Worm (Caenorhabditis elegans) whole organism, L2 larva: Measurements from ENCODE around the gene elt-1.

Source experiments
- C34F6.9 ChIP-seq: fragments of 150-350 bp; optimal IDR thresholded peaks from 2 replicates; lab custom pipeline; 2014; ENCODE audit warnings: missing biosample characterization, missing genetic modification characterization
- F13H6.1 ChIP-seq: sonication (generic microtip); optimal IDR thresholded peaks from 2 replicates; lab custom pipeline; 2016; ENCODE audit warnings: missing genetic modification characterization, missing compliant biosample characterization
- R02D3.7 ChIP-seq: fragments of 150-350 bp; optimal IDR thresholded peaks from 2 replicates; lab custom pipeline; 2014; ENCODE audit warnings: missing biosample characterization, missing genetic modification characterization
- Y55F3AM.14 ChIP-seq: fragments of 200-800 bp; sonication (Bioruptor generic); optimal IDR thresholded peaks from 2 replicates; lab custom pipeline; 2018; ENCODE audit warnings: mild to moderate bottlenecking, missing genetic modification characterization, missing compliant biosample characterization
- ZK546.5 ChIP-seq: sonication (generic microtip); optimal IDR thresholded peaks from 2 replicates; lab custom pipeline; 2017; ENCODE audit warnings: missing biosample characterization, missing genetic modification characterization
- aly-2 ChIP-seq: fragments of 150-350 bp; optimal IDR thresholded peaks from 2 replicates; lab custom pipeline; 2014; ENCODE audit warnings: missing biosample characterization, missing genetic modification characterization
- blmp-1 ChIP-seq: sonication (generic microtip); optimal IDR thresholded peaks from 2 replicates; lab custom pipeline; 2017; ENCODE audit warnings: missing genetic modification characterization, mild to moderate bottlenecking, missing compliant biosample characterization, antibody characterized with exemption, moderate library complexity; ENCODE audit not compliant: insufficient read depth
- ceh-16 ChIP-seq: fragments of 150-350 bp; optimal IDR thresholded peaks from 2 replicates; lab custom pipeline; 2014; ENCODE audit warnings: missing biosample characterization, missing genetic modification characterization
- ceh-82 ChIP-seq: fragments of 150-350 bp; optimal IDR thresholded peaks from 2 replicates; lab custom pipeline; 2014; ENCODE audit warnings: missing biosample characterization, missing genetic modification characterization
- crh-2 ChIP-seq: sonication (generic microtip); optimal IDR thresholded peaks from 2 replicates; lab custom pipeline; 2017; ENCODE audit warnings: missing biosample characterization, missing genetic modification characterization
- dmd-4 ChIP-seq: sonication (generic microtip); optimal IDR thresholded peaks from 2 replicates; lab custom pipeline; 2017; ENCODE audit warnings: missing biosample characterization, missing genetic modification characterization
- egl-27 ChIP-seq: sonication (generic microtip); optimal IDR thresholded peaks from 3 replicates; lab custom pipeline; 2017; ENCODE audit warnings: missing biosample characterization, missing genetic modification reagents, missing genetic modification characterization
- elt-1 ChIP-seq: fragments of 150-350 bp; optimal IDR thresholded peaks from 2 replicates; lab custom pipeline; 2014; ENCODE audit warnings: missing biosample characterization, missing genetic modification characterization
- elt-3 ChIP-seq: sonication (generic microtip); optimal IDR thresholded peaks from 2 replicates; lab custom pipeline; 2017; ENCODE audit warnings: missing biosample characterization, missing genetic modification characterization
- fos-1 ChIP-seq: fragments of 150-350 bp; optimal IDR thresholded peaks from 2 replicates; lab custom pipeline; 2014; ENCODE audit warnings: missing biosample characterization, missing genetic modification characterization
- gmeb-1 ChIP-seq: fragments of 150-350 bp; optimal IDR thresholded peaks from 2 replicates; lab custom pipeline; 2014; ENCODE audit warnings: missing biosample characterization, missing genetic modification characterization
- lin-11 ChIP-seq: fragments of 150-350 bp; sonication (generic microtip); optimal IDR thresholded peaks from 2 replicates; lab custom pipeline; 2014; ENCODE audit warnings: missing biosample characterization, missing genetic modification characterization, inconsistent platforms, mixed read lengths
- lin-13 ChIP-seq: fragments of 150-350 bp; optimal IDR thresholded peaks from 2 replicates; lab custom pipeline; 2014; ENCODE audit warnings: missing biosample characterization, missing genetic modification reagents, missing genetic modification characterization
- lsy-2 ChIP-seq, 2 experiments: fragments of 150-350 bp in 1 of 2; sonication (generic microtip) in 1 of 2; optimal IDR thresholded peaks; 2 replicates each; lab custom pipeline; 2014 to 2017; ENCODE audit warnings: missing biosample characterization in 2 of 2, missing genetic modification characterization in 2 of 2
- mab-5 ChIP-seq: fragments of 150-350 bp; optimal IDR thresholded peaks from 2 replicates; lab custom pipeline; 2014; ENCODE audit warnings: missing biosample characterization, missing genetic modification characterization
- mdl-1 ChIP-seq, 2 experiments: fragments of 150-350 bp in 1 of 2; sonication (generic microtip) in 1 of 2; optimal IDR thresholded peaks; 2 replicates each; lab custom pipeline; 2017; ENCODE audit warnings: missing biosample characterization in 2 of 2, missing genetic modification characterization in 2 of 2
- nhr-10 ChIP-seq: sonication (generic microtip); optimal IDR thresholded peaks from 2 replicates; lab custom pipeline; 2017; ENCODE audit warnings: missing biosample characterization, missing genetic modification characterization
- nhr-11 ChIP-seq: fragments of 150-350 bp; optimal IDR thresholded peaks from 2 replicates; lab custom pipeline; 2014; ENCODE audit warnings: missing biosample characterization, missing genetic modification characterization
- nhr-12 ChIP-seq: fragments of 150-350 bp; optimal IDR thresholded peaks from 2 replicates; lab custom pipeline; 2014; ENCODE audit warnings: missing biosample characterization, missing genetic modification characterization
- nhr-129 ChIP-seq: fragments of 150-350 bp; optimal IDR thresholded peaks from 2 replicates; lab custom pipeline; 2014; ENCODE audit warnings: missing biosample characterization, missing genetic modification characterization
- nhr-21 ChIP-seq: fragments of 150-350 bp; optimal IDR thresholded peaks from 2 replicates; lab custom pipeline; 2014; ENCODE audit warnings: missing biosample characterization, missing genetic modification characterization
- nhr-23 ChIP-seq: fragments of 150-350 bp; optimal IDR thresholded peaks from 2 replicates; lab custom pipeline; 2014; ENCODE audit warnings: missing biosample characterization, missing genetic modification reagents, missing genetic modification characterization
- nhr-237 ChIP-seq: fragments of 150-350 bp; optimal IDR thresholded peaks from 2 replicates; lab custom pipeline; 2014; ENCODE audit warnings: missing biosample characterization, missing genetic modification characterization
- nhr-25 ChIP-seq: fragments of 150-350 bp; sonication (generic microtip); optimal IDR thresholded peaks from 3 replicates; lab custom pipeline; 2014; ENCODE audit warnings: missing biosample characterization, missing genetic modification characterization
- nhr-6 ChIP-seq: fragments of 150-350 bp; optimal IDR thresholded peaks from 2 replicates; lab custom pipeline; 2014; ENCODE audit warnings: missing biosample characterization, missing genetic modification characterization
- nhr-77 ChIP-seq: fragments of 150-350 bp; optimal IDR thresholded peaks from 2 replicates; lab custom pipeline; 2014; ENCODE audit warnings: missing biosample characterization, missing genetic modification characterization
- peb-1 ChIP-seq: fragments of 150-350 bp; optimal IDR thresholded peaks from 2 replicates; lab custom pipeline; 2014; ENCODE audit warnings: missing biosample characterization, missing genetic modification characterization
- sem-4 ChIP-seq: fragments of 150-350 bp; optimal IDR thresholded peaks from 2 replicates; lab custom pipeline; 2014; ENCODE audit warnings: missing biosample characterization, missing genetic modification reagents, missing genetic modification characterization
- skn-1 ChIP-seq: sonication (generic microtip); optimal IDR thresholded peaks from 2 replicates; lab custom pipeline; 2017; ENCODE audit warnings: missing biosample characterization, missing genetic modification characterization
- sma-3 ChIP-seq: sonication (generic microtip); optimal IDR thresholded peaks from 2 replicates; lab custom pipeline; 2016; ENCODE audit warnings: missing genetic modification reagents, missing genetic modification characterization, missing compliant biosample characterization
- snpc-4 ChIP-seq: fragments of 150-350 bp; optimal IDR thresholded peaks from 2 replicates; lab custom pipeline; 2014; ENCODE audit warnings: missing biosample characterization, missing genetic modification characterization
- unc-39 ChIP-seq: fragments of 150-350 bp; optimal IDR thresholded peaks from 2 replicates; lab custom pipeline; 2014; ENCODE audit warnings: missing biosample characterization, missing genetic modification characterization
- unc-55 ChIP-seq: fragments of 150-350 bp; sonication (generic microtip); optimal IDR thresholded peaks from 3 replicates; lab custom pipeline; 2014; ENCODE audit warnings: missing biosample characterization, missing genetic modification reagents, missing genetic modification characterization
- unc-62 ChIP-seq: fragments of 150-350 bp; optimal IDR thresholded peaks from 2 replicates; lab custom pipeline; 2014; ENCODE audit warnings: missing biosample characterization, missing genetic modification reagents, missing genetic modification characterization
- zag-1 ChIP-seq: fragments of 150-350 bp; optimal IDR thresholded peaks from 2 replicates; lab custom pipeline; 2014; ENCODE audit warnings: missing biosample characterization, missing genetic modification characterization
- ztf-1 ChIP-seq: fragments of 200-800 bp; sonication (Bioruptor generic); conservative IDR thresholded peaks from 2 replicates; pipeline ENCODE4 v1.3.6; 2022; ENCODE audit warnings: missing genetic modification characterization, missing compliant biosample characterization
- ztf-11 ChIP-seq: sonication (generic microtip); optimal IDR thresholded peaks from 2 replicates; lab custom pipeline; 2017; ENCODE audit warnings: missing biosample characterization, missing genetic modification characterization
- ztf-4 ChIP-seq: fragments of 150-350 bp; optimal IDR thresholded peaks from 2 replicates; lab custom pipeline; 2014; ENCODE audit warnings: missing biosample characterization, missing genetic modification characterization

Gene elt-1

DNA sequence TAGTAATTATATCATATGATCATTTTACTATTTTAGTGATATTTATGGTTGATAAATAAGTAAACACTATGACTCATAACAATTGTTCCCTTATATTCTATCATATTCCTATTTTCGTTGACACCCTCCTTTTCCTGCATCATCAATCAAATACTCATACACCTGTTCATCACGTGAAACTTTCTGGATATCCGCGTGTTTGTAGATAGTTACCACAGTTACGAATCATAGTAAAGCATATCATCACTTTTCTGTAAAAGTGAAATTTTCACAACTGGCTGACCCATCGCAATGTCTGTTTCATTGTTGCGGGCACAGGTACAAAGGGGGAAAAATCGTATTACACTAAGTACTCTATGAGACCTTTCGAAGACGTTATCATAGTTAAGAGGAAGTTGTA, 19.1 kb downstream of the elt-1 start:
- no peak for TF ChIP-seq nhr-12
- TF ChIP-seq blmp-1 (tag; lab: Kevin White, UChicago), result peak; percentile 54
- TF ChIP-seq mdl-1 (tag; optimal IDR thresholded peaks at IDR 0.05; lab: Kevin White, UChicago), result no peak
- TF ChIP-seq nhr-6, result no peak
- no peak for TF ChIP-seq peb-1
- no peak for TF ChIP-seq sem-4 (tag; lab: Kevin White, UChicago)
- TF ChIP-seq sma-3 (GFP tag; lab: Kevin White, UChicago), result peak; percentile 62
- TF ChIP-seq crh-2 (tag; lab: Kevin White, UChicago), result no peak
- no peak for TF ChIP-seq snpc-4 (tag; lab: Kevin White, UChicago)
- no peak for TF ChIP-seq lin-13 (GFP tag; lab: Kevin White, UChicago)
- no peak for TF ChIP-seq aly-2 (tag; lab: Kevin White, UChicago)

DNA sequence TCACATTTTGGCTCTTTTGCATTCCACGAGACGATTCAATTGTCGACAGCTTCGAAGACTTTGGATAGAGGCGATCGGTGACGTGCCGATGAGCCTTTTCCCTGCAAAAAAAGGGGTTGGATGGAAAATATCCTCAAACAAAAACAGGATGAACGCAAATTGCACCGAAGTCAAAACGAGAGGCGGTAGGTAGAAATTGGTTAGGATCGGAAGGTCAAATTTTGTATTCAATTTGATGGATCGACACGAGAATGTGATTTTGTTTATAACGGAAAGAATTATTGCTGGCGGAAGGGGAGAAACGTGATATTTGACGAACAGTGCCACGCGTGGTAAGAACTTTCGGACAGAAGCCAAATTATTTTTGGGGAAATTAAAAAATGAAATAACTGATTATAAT, 20.1 kb downstream of the elt-1 start, which contains the start of gene mca-1:
mca-1 (minus strand) TSS at position 101 of the 400 bp plus-strand sequence.
- TF ChIP-seq R02D3.7 (tag; lab: Kevin White, UChicago) (no peak), blmp-1 (tag; lab: Kevin White, UChicago) (no peak), fos-1 (tag; lab: Kevin White, UChicago) (no peak), nhr-12 (no peak), mdl-1 (tag; optimal IDR thresholded peaks at IDR 0.05; lab: Kevin White, UChicago) (no peak), snpc-4 (tag; lab: Kevin White, UChicago) (no peak), unc-55 (no peak), mab-5 (tag; lab: Kevin White, UChicago) (no peak), sem-4 (tag; lab: Kevin White, UChicago) (no peak), skn-1 (tag; lab: Kevin White, UChicago) (no peak), nhr-23 (no peak), ztf-1 (GFP tag; lab: Robert Waterston, UW) (no peak), unc-62 (GFP tag; lab: Kevin White, UChicago) (no peak)

DNA sequence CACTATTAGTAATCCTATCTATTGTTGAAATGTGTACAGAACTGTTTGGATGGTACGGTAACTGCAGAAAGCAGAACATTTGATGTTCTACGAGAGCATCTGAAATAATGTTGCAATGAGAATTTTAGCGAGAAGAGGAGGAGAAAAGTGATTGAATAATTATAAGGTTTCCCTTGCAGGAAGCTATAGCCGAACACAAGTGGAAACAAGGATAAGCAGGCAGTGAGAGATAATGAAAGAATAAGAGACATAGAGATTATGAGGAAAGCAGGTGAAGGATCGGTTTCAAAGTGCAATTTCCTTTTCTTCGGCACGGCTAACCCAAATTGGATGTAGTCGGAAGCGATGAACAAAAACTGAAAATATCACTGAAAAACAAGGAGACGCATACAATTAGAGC, 27.1 kb downstream of the elt-1 start, which contains the start of gene del-2:
del-2 (minus strand) TSS at position 101 of the 400 bp plus-strand sequence.
- TF ChIP-seq egl-27 (tag; lab: Kevin White, UChicago) (no peak), zag-1 (tag; lab: Kevin White, UChicago) (no peak), ceh-16 (no peak), unc-39 (tag; lab: Kevin White, UChicago) (no peak), elt-3 (no peak), F13H6.1 (tag; lab: Kevin White, UChicago) (no peak), ceh-82 (no peak)

DNA sequence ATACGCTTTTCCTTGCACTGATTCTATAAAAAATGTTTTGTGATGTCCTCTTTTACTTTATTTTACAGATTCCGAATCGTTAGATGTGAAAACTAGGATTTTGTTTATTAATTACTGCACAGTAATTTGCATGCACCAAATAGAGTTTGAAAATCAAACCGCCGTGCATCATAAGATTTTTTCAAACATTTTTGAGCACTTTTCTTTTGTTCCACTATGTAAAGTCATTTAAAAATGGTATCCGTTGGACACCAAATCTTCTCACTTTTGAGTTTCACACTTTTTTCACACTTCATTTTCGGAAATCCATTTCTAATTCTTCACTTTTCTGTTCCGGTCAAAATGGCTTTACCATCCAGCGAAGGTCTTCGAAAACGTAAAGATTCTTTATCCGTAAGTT, 28.4 kb downstream of the elt-1 start, which contains the start of gene degl-2:
degl-2 (plus strand) TSS at position 301 of the 400 bp plus-strand sequence.
- TF ChIP-seq nhr-21 (tag; lab: Kevin White, UChicago), result no peak
- no peak for TF ChIP-seq gmeb-1 (tag; lab: Kevin White, UChicago)
- no peak for TF ChIP-seq ztf-4 (tag; lab: Kevin White, UChicago)
- TF ChIP-seq aly-2 (tag; lab: Kevin White, UChicago), result no peak
- TF ChIP-seq nhr-23, result no peak
- TF ChIP-seq nhr-237 (tag; lab: Kevin White, UChicago), result no peak
- no peak for TF ChIP-seq dmd-4
- TF ChIP-seq ceh-16, result no peak
- TF ChIP-seq ZK546.5 (tag; lab: Kevin White, UChicago), result no peak
- TF ChIP-seq unc-62 (GFP tag; lab: Kevin White, UChicago), result no peak
- TF ChIP-seq, all 48 proteins: peak for 0

DNA sequence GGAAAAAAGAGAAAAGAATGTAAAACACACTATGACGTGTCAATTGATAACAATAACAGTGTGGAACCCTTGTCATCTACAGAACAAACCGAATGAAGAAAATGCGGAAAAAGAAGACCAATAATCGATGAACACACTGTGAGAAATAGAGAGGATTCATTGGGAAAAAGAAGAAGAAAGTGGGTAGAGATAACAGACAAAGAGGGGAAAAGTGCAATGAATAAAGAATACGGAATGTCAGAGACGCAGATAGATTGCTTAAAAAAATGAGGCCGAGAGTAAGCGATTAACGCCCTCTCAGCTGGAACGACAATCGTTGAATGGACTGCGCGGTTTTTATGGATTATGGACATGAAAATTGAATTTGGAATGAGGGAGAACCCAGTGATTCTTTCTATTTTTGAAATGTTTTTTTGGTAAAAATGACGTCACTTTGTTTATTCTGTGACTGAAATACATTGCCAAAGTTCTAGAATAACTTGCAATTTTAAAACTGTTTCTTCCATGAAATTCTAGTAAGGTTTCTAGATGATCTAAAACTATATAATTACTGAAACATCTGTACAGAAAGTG, 33.1 kb downstream of the elt-1 start, which contains the start of gene amph-1:
amph-1 (minus strand) TSS at position 85 of the 573 bp plus-strand sequence.
- TF ChIP-seq peb-1, result no peak
- TF ChIP-seq unc-39 (tag; lab: Kevin White, UChicago), result no peak
- peak; percentile 78 for TF ChIP-seq crh-2 (tag; lab: Kevin White, UChicago)
- TF ChIP-seq mdl-1 (tag; optimal IDR thresholded peaks at IDR 0.05; lab: Kevin White, UChicago), result no peak
- no peak for TF ChIP-seq R02D3.7 (tag; lab: Kevin White, UChicago)
- peak; percentile 54 for TF ChIP-seq fos-1 (tag; lab: Kevin White, UChicago)
- no peak for TF ChIP-seq nhr-77
- no peak for TF ChIP-seq ztf-1 (GFP tag; lab: Robert Waterston, UW)
- no peak for TF ChIP-seq nhr-10 (tag; lab: Kevin White, UChicago)
- no peak for TF ChIP-seq nhr-6
- TF ChIP-seq ztf-11, result no peak
- no peak for TF ChIP-seq elt-1 (tag; lab: Kevin White, UChicago)
- TF ChIP-seq lin-11, result no peak
- peak; percentile 50 for TF ChIP-seq blmp-1 (tag; lab: Kevin White, UChicago)
- TF ChIP-seq C34F6.9 (tag; lab: Kevin White, UChicago), result peak; percentile 81
- peak; percentile 48 for TF ChIP-seq unc-55
- TF ChIP-seq sma-3 (GFP tag; lab: Kevin White, UChicago), result peak; percentile 1
- peak; percentile 31 for TF ChIP-seq nhr-129 (tag; lab: Kevin White, UChicago)
- no peak for TF ChIP-seq ZK546.5 (tag; lab: Kevin White, UChicago)
- TF ChIP-seq Y55F3AM.14 (GFP tag; lab: Kevin White, UChicago), result no peak
- TF ChIP-seq nhr-25 (tag; lab: Kevin White, UChicago), result no peak
- TF ChIP-seq skn-1 (tag; lab: Kevin White, UChicago), result no peak
- no peak for TF ChIP-seq nhr-12
- no peak for TF ChIP-seq aly-2 (tag; lab: Kevin White, UChicago)
- TF ChIP-seq nhr-11 (tag; lab: Kevin White, UChicago), result no peak
- no peak for TF ChIP-seq unc-62 (GFP tag; lab: Kevin White, UChicago)
- peak in 1 of 2 experiments; percentile 41 for TF ChIP-seq lsy-2 (tag; optimal IDR thresholded peaks at IDR 0.05; lab: Kevin White, UChicago)
